Worm (Caenorhabditis elegans) whole organism, L1 larva: ENCODE results near the gene ZK180.7.

Experiments
- aly-2 ChIP-seq: fragments of 150-350 bp; optimal IDR thresholded peaks from 2 replicates; lab custom pipeline; 2014; ENCODE audit warnings: missing biosample characterization, missing genetic modification characterization
- lin-15B ChIP-seq: fragments of 150-350 bp; sonication (generic microtip); optimal IDR thresholded peaks from 3 replicates; lab custom pipeline; 2014; ENCODE audit warnings: missing biosample characterization, missing genetic modification characterization
- lir-3 ChIP-seq: sonication (generic microtip); optimal IDR thresholded peaks from 2 replicates; lab custom pipeline; 2016; ENCODE audit warnings: mild to moderate bottlenecking, missing genetic modification characterization, moderate library complexity, missing compliant biosample characterization; ENCODE audit not compliant: poor library complexity
- nhr-11 ChIP-seq: fragments of 150-350 bp; optimal IDR thresholded peaks from 2 replicates; lab custom pipeline; 2014; ENCODE audit warnings: missing biosample characterization, missing genetic modification characterization
- nhr-12 ChIP-seq: sonication (generic microtip); optimal IDR thresholded peaks from 2 replicates; lab custom pipeline; 2017; ENCODE audit warnings: missing biosample characterization, missing genetic modification characterization
- nhr-77 ChIP-seq: fragments of 150-350 bp; optimal IDR thresholded peaks from 2 replicates; lab custom pipeline; 2014; ENCODE audit warnings: missing biosample characterization, missing genetic modification characterization
- snpc-4 ChIP-seq: fragments of 150-350 bp; optimal IDR thresholded peaks from 2 replicates; lab custom pipeline; 2014; ENCODE audit warnings: missing biosample characterization, missing genetic modification characterization

DNA sequence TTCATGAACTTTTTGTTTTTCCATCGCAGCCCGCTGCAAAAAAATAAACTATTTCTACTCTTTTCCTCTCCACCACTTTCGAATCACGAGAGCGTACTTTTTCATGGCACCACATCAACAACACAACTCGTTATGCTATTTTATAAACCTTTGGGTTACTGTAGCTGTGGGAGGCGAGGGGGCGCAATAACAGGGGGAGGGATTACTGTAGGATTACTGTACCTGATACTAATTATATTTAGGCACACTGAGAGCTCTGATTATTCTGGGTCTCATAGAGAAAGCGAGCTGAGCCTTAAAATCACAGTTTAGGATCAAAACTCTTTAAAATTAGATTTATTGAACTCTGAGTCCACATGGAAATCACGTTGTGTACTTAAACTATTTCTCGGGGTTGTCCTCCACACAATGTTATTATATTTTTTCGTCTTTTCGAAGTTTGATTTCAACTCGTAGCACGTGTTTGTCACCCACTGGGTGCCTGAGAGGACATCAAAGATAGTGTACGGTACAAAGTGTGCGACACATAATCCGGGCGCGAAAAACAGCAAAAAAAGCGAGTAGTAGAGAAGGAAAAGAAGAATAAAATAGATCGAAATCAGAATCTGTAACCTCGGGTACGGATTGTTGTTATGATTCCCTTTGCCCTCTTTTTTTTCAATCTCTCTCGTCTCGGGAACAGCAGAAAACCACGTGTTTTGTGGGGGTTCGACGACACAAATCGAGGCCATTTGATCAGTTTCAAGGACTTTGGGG, 17.7 kb upstream of the ZK180.7 start:
- no peak for TF ChIP-seq nhr-11
- no peak for TF ChIP-seq nhr-77 (tag; lab: Kevin White, UChicago)
- TF ChIP-seq lin-15B (tag; lab: Kevin White, UChicago), result no peak
- no peak for TF ChIP-seq lir-3 (tag; lab: Kevin White, UChicago)
- no peak for TF ChIP-seq snpc-4 (tag; lab: Kevin White, UChicago)
- no peak for TF ChIP-seq nhr-12 (tag; lab: Kevin White, UChicago)
- no peak for TF ChIP-seq aly-2 (tag; lab: Kevin White, UChicago)
